Worm (Caenorhabditis elegans) whole organism, midembryonic: ENCODE results near the gene rmd-2.

Experiments
- T22C8.4 ChIP-seq: fragments of 200-800 bp; sonication (Bioruptor generic); IDR thresholded peaks from 2 replicates; pipeline ENCODE4 v1.3.6; 2022; ENCODE audit warnings: missing genetic modification characterization, missing compliant biosample characterization
- cog-1 ChIP-seq: sonication (generic microtip); optimal IDR thresholded peaks from 2 replicates; lab custom pipeline; 2016; ENCODE audit warnings: missing genetic modification characterization, missing compliant biosample characterization
- flt-1 ChIP-seq: fragments of 200-800 bp; sonication (Bioruptor generic); IDR thresholded peaks from 2 replicates; pipeline ENCODE4 v1.3.6; 2022; ENCODE audit warnings: missing genetic modification characterization, missing compliant biosample characterization
- klf-2 ChIP-seq: fragments of 200-800 bp; sonication (Bioruptor generic); conservative IDR thresholded peaks from 2 replicates; pipeline ENCODE4 v1.3.6; 2022; ENCODE audit warnings: missing genetic modification reagents, missing genetic modification characterization, missing compliant biosample characterization
- med-1 ChIP-seq: sonication (generic microtip); optimal IDR thresholded peaks from 2 replicates; lab custom pipeline; 2017; ENCODE audit warnings: missing genetic modification characterization, mild to moderate bottlenecking, missing compliant biosample characterization, antibody characterized with exemption, missing genetic modification reagents; ENCODE audit not compliant: insufficient read depth
- ref-1 ChIP-seq: fragments of 200-800 bp; sonication (Bioruptor generic); conservative IDR thresholded peaks from 2 replicates; pipeline ENCODE4 v1.3.6; 2022; ENCODE audit warnings: missing genetic modification reagents, missing genetic modification characterization, missing compliant biosample characterization
- tab-1 ChIP-seq: fragments of 200-800 bp; sonication (Bioruptor generic); IDR thresholded peaks from 2 replicates; pipeline ENCODE4 v1.3.6; 2022; ENCODE audit warnings: missing genetic modification characterization, missing compliant biosample characterization
- ztf-23 ChIP-seq: fragments of 200-800 bp; sonication (Bioruptor generic); IDR thresholded peaks from 2 replicates; pipeline ENCODE4 v1.3.6; 2022; ENCODE audit warnings: missing genetic modification reagents, missing genetic modification characterization, missing compliant biosample characterization
- ztf-29 ChIP-seq: fragments of 200-800 bp; sonication (Bioruptor generic); IDR thresholded peaks from 2 replicates; pipeline ENCODE4 v1.3.6; 2022; ENCODE audit warnings: missing genetic modification reagents, missing genetic modification characterization, missing compliant biosample characterization

Gene rmd-2

DNA sequence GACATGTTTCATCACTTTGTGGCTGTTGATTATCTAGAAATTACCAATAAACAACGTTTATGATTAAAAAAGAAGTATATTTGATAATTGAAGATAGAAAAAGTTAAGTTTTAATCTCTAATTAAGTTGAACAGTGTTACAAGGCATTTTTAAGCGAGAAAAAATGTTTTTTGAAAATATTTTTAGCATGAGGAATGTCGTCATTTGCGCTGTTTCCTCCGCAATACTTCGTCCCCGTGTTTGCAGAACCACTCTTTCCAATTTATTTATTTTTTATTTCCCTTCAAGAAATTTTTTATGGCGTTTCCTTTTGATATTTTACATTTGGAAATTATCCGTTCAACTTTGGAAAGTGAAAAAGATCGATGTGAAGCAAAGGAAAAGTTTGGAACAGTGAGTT is 5.5 kb upstream of the rmd-2 start, which contains the start of the genes rde-1 and trpp-6:
rde-1 (minus strand) TSS at position 33 of the 400 bp plus-strand sequence.
trpp-6 (plus strand) TSS at position 286 of the 400 bp plus-strand sequence.
- TF ChIP-seq med-1 (GFP tag; lab: Kevin White, UChicago) (no peak), tab-1 (no peak), ztf-29 (no peak), ztf-23 (GFP tag; lab: Robert Waterston, UW) (no peak), klf-2 (GFP tag; lab: Robert Waterston, UW) (no peak), cog-1 (tag; lab: Kevin White, UChicago) (no peak), flt-1 (no peak), ref-1 (GFP tag; lab: Robert Waterston, UW) (no peak), T22C8.4 (no peak)

DNA sequence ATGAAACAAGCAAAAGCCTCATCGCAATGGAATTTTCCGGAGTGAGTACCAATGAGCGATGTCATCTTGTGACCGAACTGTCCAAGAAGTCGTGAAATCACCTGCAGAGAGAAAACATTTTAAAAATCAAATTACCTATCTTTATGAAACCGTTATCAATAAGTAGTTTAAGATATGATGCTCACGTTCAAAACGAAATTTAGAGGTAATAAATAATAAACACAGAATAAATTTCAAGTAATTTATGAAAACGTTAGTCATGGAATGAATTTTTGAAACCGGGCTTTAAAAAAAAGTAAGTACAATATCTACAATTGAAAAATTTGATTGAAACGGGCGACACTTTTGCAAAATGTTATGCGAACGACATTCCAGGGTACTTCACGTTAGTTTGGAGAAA is 1.6 kb upstream of the rmd-2 start, which contains the start of gene C27H6.8:
C27H6.8 (minus strand) TSS at position 101 of the 400 bp plus-strand sequence.
- TF ChIP-seq ztf-23 (GFP tag; lab: Robert Waterston, UW) (no peak), T22C8.4 (no peak), flt-1 (no peak), klf-2 (GFP tag; lab: Robert Waterston, UW) (no peak), tab-1 (no peak), ref-1 (GFP tag; lab: Robert Waterston, UW) (no peak), med-1 (GFP tag; lab: Kevin White, UChicago) (no peak), ztf-29 (no peak), cog-1 (tag; lab: Kevin White, UChicago) (no peak)

DNA sequence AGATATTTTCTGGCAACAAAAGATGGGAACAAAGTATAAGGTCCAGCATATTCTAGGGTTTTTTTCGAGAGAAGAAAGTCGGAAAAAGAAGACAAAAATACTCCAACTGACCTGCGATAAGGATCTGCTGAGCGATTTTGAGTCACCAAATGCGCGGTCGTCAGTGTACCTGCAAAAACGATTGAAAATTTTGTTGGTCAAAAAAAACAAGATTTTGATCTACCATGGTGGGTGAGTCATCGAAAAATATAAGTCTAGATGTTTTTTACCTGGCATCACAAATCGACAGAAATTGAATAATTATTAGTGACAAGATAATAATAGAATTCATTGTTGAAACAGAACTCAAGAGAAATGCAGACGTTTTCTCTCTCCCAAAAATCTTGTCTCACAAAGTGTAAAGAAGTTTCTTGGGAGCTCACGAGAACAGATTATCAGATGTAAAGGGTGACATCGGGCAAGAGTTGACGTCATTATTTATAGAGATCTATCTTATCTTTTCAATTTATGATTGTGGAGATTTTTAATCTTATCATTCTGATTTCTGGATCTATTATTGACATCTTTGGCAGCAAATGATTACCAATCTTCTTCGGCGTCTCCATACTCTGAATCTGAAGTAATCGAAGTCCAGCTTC is 731 bp downstream of the rmd-2 start:
- TF ChIP-seq ztf-29 (no peak), T22C8.4 (no peak), klf-2 (GFP tag; lab: Robert Waterston, UW) (no peak), tab-1 (no peak), ref-1 (GFP tag; lab: Robert Waterston, UW) (no peak), cog-1 (tag; lab: Kevin White, UChicago) (no peak), med-1 (GFP tag; lab: Kevin White, UChicago) (no peak), flt-1 (no peak), ztf-23 (GFP tag; lab: Robert Waterston, UW) (no peak)

DNA sequence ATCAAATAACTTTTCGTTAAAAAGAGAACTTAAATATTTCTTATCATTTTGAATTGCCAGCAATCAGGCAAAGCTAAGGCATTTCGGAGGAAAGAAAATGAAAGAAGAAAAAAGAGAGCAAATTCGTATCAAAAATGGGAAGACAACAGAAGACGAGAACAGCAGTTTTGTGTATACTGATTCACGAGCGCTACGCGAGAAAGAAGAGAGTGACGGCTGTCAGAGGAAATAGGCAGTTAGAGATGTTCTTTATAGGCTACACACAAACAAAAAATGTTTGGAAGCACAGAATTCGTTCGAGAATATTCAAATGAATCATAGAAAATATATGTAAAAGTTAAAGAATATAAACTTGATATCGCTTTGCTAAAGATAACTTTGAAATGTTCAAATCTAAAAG is 1.3 kb downstream of the rmd-2 start:
- TF ChIP-seq klf-2 (GFP tag; lab: Robert Waterston, UW) (no peak), tab-1 (no peak), T22C8.4 (no peak), med-1 (GFP tag; lab: Kevin White, UChicago) (no peak), flt-1 (no peak)

DNA sequence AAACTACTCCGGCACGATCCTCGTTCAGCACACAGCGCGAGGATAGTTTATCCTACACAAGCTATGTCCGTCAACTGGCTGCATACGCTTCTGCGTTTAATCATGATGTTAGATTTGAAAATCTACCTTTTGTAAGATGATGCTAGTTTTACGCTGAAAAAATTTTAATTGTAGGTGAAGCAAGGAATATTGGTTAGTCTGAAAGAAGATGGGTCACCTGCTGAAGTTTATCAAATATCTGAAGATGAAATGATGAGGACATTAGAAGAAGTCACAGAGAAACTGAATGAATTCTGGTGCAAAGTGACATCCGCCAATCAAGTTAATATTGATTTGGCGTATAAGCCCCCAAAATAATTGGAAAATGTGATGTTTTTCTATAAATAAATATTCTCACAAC is 2.5 kb downstream of the rmd-2 start:
- no peak for TF ChIP-seq ztf-23 (GFP tag; lab: Robert Waterston, UW)
- TF ChIP-seq ztf-29 = no peak
- TF ChIP-seq med-1 (GFP tag; lab: Kevin White, UChicago) = no peak
- no peak for TF ChIP-seq tab-1
- no peak for TF ChIP-seq klf-2 (GFP tag; lab: Robert Waterston, UW)
- TF ChIP-seq ref-1 (GFP tag; lab: Robert Waterston, UW) = no peak
- no peak for TF ChIP-seq flt-1
- TF ChIP-seq T22C8.4 = no peak
- TF ChIP-seq cog-1 (tag; lab: Kevin White, UChicago) = no peak

DNA sequence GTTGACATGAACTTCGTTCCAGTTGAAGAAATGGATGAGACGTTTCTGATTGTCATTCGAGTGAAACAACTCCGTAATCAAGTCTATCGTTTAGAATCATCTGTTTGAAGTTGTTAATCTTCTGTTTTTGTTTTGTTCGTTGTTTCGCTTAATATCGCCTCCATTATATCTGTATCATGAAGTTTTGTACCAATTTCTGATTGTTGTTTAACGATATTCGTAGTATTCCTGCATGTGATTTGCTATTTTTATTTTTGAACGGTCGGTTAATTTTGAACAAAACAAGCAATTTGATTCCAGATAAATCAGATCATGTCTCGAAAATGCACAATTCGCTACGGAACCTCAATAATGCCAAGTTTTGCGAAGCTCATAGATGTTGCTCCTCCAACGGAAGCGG is 3.5 kb downstream of the rmd-2 start, which contains the start of gene C27H6.9:
C27H6.9 (plus strand) TSS at position 301 of the 400 bp plus-strand sequence.
- TF ChIP-seq ref-1 (GFP tag; lab: Robert Waterston, UW) = no peak
- no peak for TF ChIP-seq ztf-29
- TF ChIP-seq tab-1 = no peak

DNA sequence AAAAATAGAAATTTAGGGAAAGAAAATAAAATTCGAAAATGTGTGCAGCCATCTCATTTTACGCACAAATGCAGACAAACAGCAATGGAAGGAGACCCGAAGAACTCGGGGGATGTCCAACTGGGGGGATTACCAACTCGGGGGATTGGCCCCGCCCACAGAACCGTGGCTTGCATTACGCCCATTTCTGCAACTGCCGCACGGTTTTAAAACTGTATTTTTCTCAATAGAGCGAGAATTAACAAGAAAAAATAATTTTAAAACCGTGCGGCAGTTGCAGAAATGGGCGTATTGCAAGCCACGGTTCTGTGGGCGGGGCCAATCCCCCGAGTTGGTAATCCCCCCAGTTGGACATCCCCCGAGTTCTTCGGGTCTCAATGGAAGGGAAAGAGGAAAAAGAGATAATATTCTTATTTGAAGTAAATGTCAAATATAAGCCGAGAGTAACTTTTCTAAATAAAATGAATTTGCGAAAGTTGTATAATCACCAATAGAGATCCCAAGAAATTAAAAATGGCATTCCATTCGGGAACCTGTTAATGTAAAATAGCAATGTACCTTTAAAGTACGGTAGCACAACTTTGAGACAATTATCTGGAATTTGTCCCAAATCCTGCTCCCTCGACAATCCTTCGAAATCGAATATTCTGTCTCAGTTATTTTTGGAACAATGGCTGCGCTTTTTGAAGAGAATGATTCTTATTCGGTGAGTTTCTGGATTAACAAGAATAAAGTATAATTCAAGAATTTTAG is 5.2 kb downstream of the rmd-2 start, which contains the start of the genes ruvb-1 and tofu-1:
ruvb-1 (minus strand) TSS at position 72 of the 753 bp plus-strand sequence.
tofu-1 (plus strand) TSS at position 417 of the 753 bp plus-strand sequence.
- 0 out of 2 replicates have a peak, but pooled peaks have one; percentile 23 for TF ChIP-seq klf-2 (GFP tag; lab: Robert Waterston, UW)
- peak; percentile 68; the same call in 1 of the 2 replicates for TF ChIP-seq ztf-23 (GFP tag; lab: Robert Waterston, UW)
- TF ChIP-seq ref-1 (GFP tag; lab: Robert Waterston, UW) = peak; percentile 55; the same call in 1 of the 2 replicates
- peak; percentile 76 for TF ChIP-seq flt-1

DNA sequence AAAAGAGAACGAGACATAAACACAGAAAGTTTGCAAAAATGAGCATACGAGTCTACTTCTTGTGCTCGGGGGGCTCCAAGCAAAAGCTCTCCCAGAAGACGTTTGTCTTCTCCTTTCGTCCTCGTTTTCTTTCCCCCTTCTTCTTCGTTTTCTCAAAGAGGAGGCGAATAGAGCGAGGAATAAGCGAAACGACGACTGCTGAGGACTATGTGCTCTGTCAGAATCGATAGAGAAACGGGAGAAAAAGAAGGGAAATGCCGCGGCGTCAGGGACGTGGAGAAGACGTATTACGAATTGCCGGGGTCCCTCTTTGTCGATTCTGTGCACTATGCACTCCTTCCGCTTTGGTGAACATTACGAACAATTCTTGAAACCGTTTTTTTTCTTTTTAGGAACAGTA is 7.7 kb downstream of the rmd-2 start:
- TF ChIP-seq ztf-29 = no peak
- no peak for TF ChIP-seq klf-2 (GFP tag; lab: Robert Waterston, UW)
- TF ChIP-seq T22C8.4 = no peak
- TF ChIP-seq ztf-23 (GFP tag; lab: Robert Waterston, UW) = no peak
- no peak for TF ChIP-seq flt-1
- no peak for TF ChIP-seq tab-1
- TF ChIP-seq med-1 (GFP tag; lab: Kevin White, UChicago) = no peak
- TF ChIP-seq ref-1 (GFP tag; lab: Robert Waterston, UW) = no peak
- TF ChIP-seq cog-1 (tag; lab: Kevin White, UChicago) = no peak

DNA sequence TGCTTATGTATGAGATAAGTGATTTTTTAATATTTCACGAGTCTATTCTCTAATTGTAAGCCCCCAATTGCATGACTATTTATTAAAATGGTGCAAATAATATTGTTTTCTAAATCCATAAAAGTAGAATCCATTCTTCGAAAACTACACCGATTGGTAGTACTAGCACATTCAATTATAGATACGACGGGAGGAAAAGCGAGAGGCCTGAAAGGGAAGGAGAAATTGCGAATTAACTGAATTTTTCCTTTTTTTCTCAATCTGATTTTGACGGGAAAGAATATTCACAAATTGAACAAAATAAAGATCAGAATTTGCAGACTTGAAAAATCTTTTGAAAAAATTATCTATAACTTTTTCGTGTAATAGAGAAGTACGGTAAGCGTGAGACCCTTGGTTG is 8.9 kb downstream of the rmd-2 start:
- TF ChIP-seq ztf-23 (GFP tag; lab: Robert Waterston, UW) (no peak), klf-2 (GFP tag; lab: Robert Waterston, UW) (no peak), ref-1 (GFP tag; lab: Robert Waterston, UW) (no peak), med-1 (GFP tag; lab: Kevin White, UChicago) (no peak), ztf-29 (no peak), cog-1 (tag; lab: Kevin White, UChicago) (no peak), flt-1 (no peak), T22C8.4 (no peak), tab-1 (no peak)
